Worm (Caenorhabditis elegans) whole organism, mixed stage, embryonic: ENCODE data around the gene F22F7.12.

Experiments used
- mep-1 ChIP-seq: fragments of 150-350 bp; optimal IDR thresholded peaks from 2 replicates; lab custom pipeline; 2017; ENCODE audit warnings: missing biosample characterization, missing genetic modification reagents, missing genetic modification characterization, inconsistent platforms
- nhr-12 ChIP-seq: fragments of 150-350 bp; optimal IDR thresholded peaks from 2 replicates; lab custom pipeline; 2014; ENCODE audit warnings: missing biosample characterization, missing genetic modification characterization
- nhr-76 ChIP-seq: sonication (generic microtip); optimal IDR thresholded peaks from 2 replicates; lab custom pipeline; 2017; ENCODE audit warnings: missing biosample characterization, missing genetic modification characterization
- snpc-4 ChIP-seq: fragments of 150-350 bp; optimal IDR thresholded peaks from 2 replicates; lab custom pipeline; 2014; ENCODE audit warnings: missing biosample characterization, missing genetic modification characterization
- sptf-1 ChIP-seq: sonication (generic microtip); optimal IDR thresholded peaks from 2 replicates; lab custom pipeline; 2017; ENCODE audit warnings: mild to moderate bottlenecking, missing genetic modification characterization, moderate library complexity, missing compliant biosample characterization
- unc-62 ChIP-seq: fragments of 150-350 bp; optimal IDR thresholded peaks from 2 replicates; lab custom pipeline; 2014; ENCODE audit warnings: missing biosample characterization, missing genetic modification reagents, missing genetic modification characterization
- ztf-11 ChIP-seq: fragments of 150-350 bp; optimal IDR thresholded peaks from 2 replicates; lab custom pipeline; 2014; ENCODE audit warnings: missing biosample characterization, missing genetic modification characterization

DNA sequence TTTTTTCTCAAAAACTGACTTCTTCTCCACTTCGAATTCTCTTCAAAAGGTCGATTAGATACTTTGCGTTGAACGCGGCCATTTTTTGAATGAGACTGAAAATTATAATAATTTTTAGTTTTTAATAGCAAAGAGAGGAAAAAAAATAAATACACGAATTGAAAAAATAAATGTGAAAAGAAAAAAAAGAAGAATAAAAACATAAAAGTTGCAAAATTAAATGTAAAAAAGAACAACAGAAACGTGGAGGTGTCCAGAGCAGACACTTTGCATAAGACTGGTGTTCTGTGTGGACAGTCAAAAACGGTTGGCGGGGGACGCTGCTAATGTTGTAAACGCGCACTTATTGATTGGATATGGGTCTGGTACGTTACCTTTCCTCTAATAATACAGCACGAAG is 15.0 kb upstream of the F22F7.12 start, which contains the start of gene C45H4.14:
- TF ChIP-seq sptf-1 (no peak), mep-1 (no peak), snpc-4 (tag; lab: Kevin White, UChicago) (no peak), ztf-11 (no peak), nhr-76 (tag; lab: Kevin White, UChicago) (no peak), nhr-12 (tag; lab: Kevin White, UChicago) (no peak), unc-62 (GFP tag; lab: Kevin White, UChicago) (no peak)
